Worm (Caenorhabditis elegans): ENCODE measurements around the gene F27C8.3.

DNA sequence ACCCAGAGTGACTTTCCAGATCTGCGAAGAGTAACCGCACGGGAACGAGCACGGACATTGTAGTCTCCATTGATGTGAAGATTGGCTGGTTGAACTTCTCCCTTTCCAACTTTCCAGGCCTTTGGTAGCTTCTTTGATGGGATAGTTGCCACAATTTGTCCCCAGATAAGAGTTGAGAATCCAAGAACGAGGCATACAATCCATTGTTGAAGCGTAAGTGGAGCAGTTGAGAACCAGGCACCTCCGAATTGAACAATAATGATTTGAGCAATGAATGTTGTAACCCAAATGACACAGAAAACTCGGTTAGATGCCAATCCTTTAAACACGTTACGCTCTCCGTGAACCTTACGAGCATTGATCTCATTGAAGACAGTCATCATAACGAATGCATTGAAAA, 31.4 kb upstream of the F27C8.3 start:
- TF ChIP-seq pha-4 (tag; optimal IDR thresholded peaks at IDR 0.05) (no peak), snpc-4 (tag; optimal IDR thresholded peaks at IDR 0.05) (no peak), zag-1 (tag; optimal IDR thresholded peaks at IDR 0.05) (no peak), ztf-4 (tag; optimal IDR thresholded peaks at IDR 0.05) (no peak)

Measured in whole organism, L3 larva.